Fruit fly (Drosophila melanogaster): ENCODE measurements around the gene CycJ.

The CycJ gene

DNA sequence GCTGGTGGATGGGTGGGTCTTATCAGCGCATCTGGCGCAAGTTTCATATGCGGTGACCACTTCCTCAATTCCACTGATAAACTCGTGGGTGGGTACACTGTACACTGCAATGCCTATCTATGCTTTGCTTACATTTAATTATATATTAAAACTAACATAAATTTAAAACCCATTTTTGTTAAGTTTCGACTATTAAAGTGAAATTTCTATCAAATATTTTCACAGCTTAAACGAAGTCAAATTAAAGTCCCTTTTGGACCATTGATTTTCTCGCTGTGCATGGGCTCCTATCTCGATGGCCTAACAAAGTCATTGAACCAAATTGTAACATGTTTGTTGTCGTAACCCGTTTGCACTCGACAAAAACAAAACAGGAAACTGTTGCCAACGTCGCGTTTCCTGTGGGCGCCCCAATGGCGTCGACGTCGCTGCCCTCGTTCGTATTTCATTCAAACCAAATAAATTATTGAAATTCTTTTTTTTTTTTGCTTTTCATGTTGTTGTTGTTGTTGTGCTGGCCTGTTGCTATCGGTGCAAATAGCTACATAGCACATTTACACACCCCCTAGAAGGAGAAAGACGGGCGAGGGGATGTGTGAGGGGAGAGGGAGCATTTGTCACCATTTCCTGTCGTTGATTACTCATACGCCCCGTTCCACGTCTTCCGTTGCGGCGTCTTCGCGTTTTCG is 33.4 kb upstream of the CycJ start (continued):
- peak; percentile 59 for TF ChIP-seq CG12299 (tag; optimal IDR thresholded peaks at IDR 0.05)
- no peak for TF ChIP-seq Sry-β (GFP tag; optimal IDR thresholded peaks at IDR 0.05)
- TF ChIP-seq rib (GFP tag; IDR thresholded peaks at IDR 0.05): peak; percentile 62
- peak; percentile 76 for TF ChIP-seq CG11247 (GFP tag; IDR thresholded peaks at IDR 0.05)
- no peak for TF ChIP-seq knrl (GFP tag; IDR thresholded peaks at IDR 0.05; ENCODE audit: partially characterized antibody)
- peak; percentile 16 for TF ChIP-seq CG2202 (tag; optimal IDR thresholded peaks at IDR 0.05)
- no peak for TF ChIP-seq Dref (GFP tag; IDR thresholded peaks at IDR 0.05)
- peak; percentile 75; the same call in 1 of the 2 replicates for TF ChIP-seq NFAT (GFP tag; IDR thresholded peaks at IDR 0.05)
- peak; percentile 65; the same call in 2 of the 3 replicates for TF ChIP-seq sr (GFP tag; IDR thresholded peaks at IDR 0.05)
- peak; percentile 82 for TF ChIP-seq grn (GFP tag; optimal IDR thresholded peaks at IDR 0.05)
- peak; percentile 71 for TF ChIP-seq CrebB (tag; optimal IDR thresholded peaks at IDR 0.05)
- TF ChIP-seq crc (GFP tag; optimal IDR thresholded peaks at IDR 0.05): peak; percentile 40
- TF ChIP-seq ems (GFP tag; optimal IDR thresholded peaks at IDR 0.05): peak; percentile 53
- peak; percentile 66 for TF ChIP-seq MTF-1 (GFP tag; optimal IDR thresholded peaks at IDR 0.05; ENCODE audit: borderline replicate concordance)
- peak; percentile 78 for TF ChIP-seq ttk (GFP tag; IDR thresholded peaks at IDR 0.05)
- TF ChIP-seq inv (GFP tag; IDR thresholded peaks at IDR 0.05; ENCODE audit: partially characterized antibody): no peak
- TF ChIP-seq Trl (optimal IDR thresholded peaks at IDR 0.05): no peak
- no peak for TF ChIP-seq Trl (GFP tag; optimal IDR thresholded peaks at IDR 0.05)
- peak; percentile 43 for TF ChIP-seq CG3995 (GFP tag; optimal IDR thresholded peaks at IDR 0.05)
- peak; percentile 73 for TF ChIP-seq D19A (tag; optimal IDR thresholded peaks at IDR 0.05)
- TF ChIP-seq CG8281 (tag; optimal IDR thresholded peaks at IDR 0.05): peak; percentile 46
- peak; percentile 58 for TF ChIP-seq jing (GFP tag; optimal IDR thresholded peaks at IDR 0.05)
- no peak for TF ChIP-seq CG1832 (GFP tag; optimal IDR thresholded peaks at IDR 0.05)
- TF ChIP-seq zfh2 (GFP tag; optimal IDR thresholded peaks at IDR 0.05): peak; percentile 2
- TF ChIP-seq pho (GFP tag; optimal IDR thresholded peaks at IDR 0.05): peak; percentile 60
- peak; percentile 86 for TF ChIP-seq ind (GFP tag; optimal IDR thresholded peaks at IDR 0.05)
- TF ChIP-seq CG4282 (GFP tag; optimal IDR thresholded peaks at IDR 0.05): no peak
- no peak for TF ChIP-seq her (GFP tag; optimal IDR thresholded peaks at IDR 0.05)
- peak; percentile 95 for TF ChIP-seq slbo (GFP tag; IDR thresholded peaks at IDR 0.05)
- peak; percentile 64; the same call in 1 of the 2 replicates for TF ChIP-seq Awh (GFP tag; IDR thresholded peaks at IDR 0.05)
- TF ChIP-seq BtbVII (GFP tag; optimal IDR thresholded peaks at IDR 0.05): peak; percentile 85
- TF ChIP-seq HmgZ (tag; optimal IDR thresholded peaks at IDR 0.05): peak; percentile 82
- peak; percentile 92 for TF ChIP-seq HLH3B (GFP tag; IDR thresholded peaks at IDR 0.05)
- peak; percentile 76 for TF ChIP-seq CG5180 (GFP tag; optimal IDR thresholded peaks at IDR 0.05)
- peak; percentile 86 for TF ChIP-seq so (GFP tag; IDR thresholded peaks at IDR 0.05)
- peak; percentile 20 for TF ChIP-seq psq (GFP tag; optimal IDR thresholded peaks at IDR 0.05)
- TF ChIP-seq Xbp1 (GFP tag; optimal IDR thresholded peaks at IDR 0.05): peak; percentile 82
- TF ChIP-seq CG8924 (tag; optimal IDR thresholded peaks at IDR 0.05): peak; percentile 89
- TF ChIP-seq Camta (GFP tag; optimal IDR thresholded peaks at IDR 0.05): peak; percentile 21
- peak; percentile 65 for TF ChIP-seq odd (GFP tag; optimal IDR thresholded peaks at IDR 0.05)
- peak; percentile 14 for TF ChIP-seq CG3838 (GFP tag; optimal IDR thresholded peaks at IDR 0.05)
- TF ChIP-seq bsh (GFP tag; optimal IDR thresholded peaks at IDR 0.05): peak in 1 of 2 experiments; percentile 83
- TF ChIP-seq scrt (GFP tag; optimal IDR thresholded peaks at IDR 0.05): peak; percentile 76
- no peak for TF ChIP-seq stwl (tag; optimal IDR thresholded peaks at IDR 0.05)
- TF ChIP-seq az2 (GFP tag; optimal IDR thresholded peaks at IDR 0.05): peak; percentile 74
- peak; percentile 73 for TF ChIP-seq Abd-B (GFP tag; optimal IDR thresholded peaks at IDR 0.05)
- TF ChIP-seq CG11696 (GFP tag; IDR thresholded peaks at IDR 0.05): peak; percentile 74; the same call in 1 of the 2 replicates
- peak; percentile 71 for TF ChIP-seq tin (GFP tag; optimal IDR thresholded peaks at IDR 0.05)
- peak; percentile 80 for TF ChIP-seq ap (GFP tag; IDR thresholded peaks at IDR 0.05)
- no peak for TF ChIP-seq Gsc (GFP tag; IDR thresholded peaks at IDR 0.05)
